Fruit fly (Drosophila melanogaster) whole organism, adult: ENCODE data around the gene CG12974.
A peak's percentile ranks its signal among the peaks of the same experiment; 100 is the strongest.

Experiments used
- CG11617 ChIP-seq: fragments of 200-800 bp; sonication (Bioruptor generic); optimal IDR thresholded peaks from 2 replicates; lab custom pipeline; 2017; ENCODE audit warnings: mild to moderate bottlenecking, missing biosample characterization, missing genetic modification reagents, missing genetic modification characterization
- CG12768 ChIP-seq: fragments of 200-800 bp; sonication (Bioruptor generic); optimal IDR thresholded peaks from 2 replicates; lab custom pipeline; 2017; ENCODE audit warnings: missing biosample characterization, missing genetic modification characterization, mild to moderate bottlenecking, moderate library complexity, missing genetic modification reagents
- CG14711 ChIP-seq: fragments of 200-800 bp; sonication (Bioruptor generic); optimal IDR thresholded peaks from 2 replicates; lab custom pipeline; 2018; ENCODE audit warnings: missing biosample characterization, mild to moderate bottlenecking, missing genetic modification characterization, moderate library complexity
- CG1620 ChIP-seq: fragments of 200-800 bp; sonication (Bioruptor generic); optimal IDR thresholded peaks from 2 replicates; lab custom pipeline; 2016; ENCODE audit warnings: missing biosample characterization, missing genetic modification characterization
- CG33017 ChIP-seq: fragments of 200-800 bp; sonication (Bioruptor generic); optimal IDR thresholded peaks from 2 replicates; lab custom pipeline; 2018; ENCODE audit warnings: missing biosample characterization, mild to moderate bottlenecking, missing genetic modification characterization, moderate library complexity
- CG5204 ChIP-seq: fragments of 200-800 bp; sonication (Bioruptor generic); optimal IDR thresholded peaks from 2 replicates; lab custom pipeline; 2016; ENCODE audit warnings: missing biosample characterization, missing genetic modification characterization
- CG7045 ChIP-seq: fragments of 200-800 bp; sonication (Bioruptor generic); optimal IDR thresholded peaks from 2 replicates; lab custom pipeline; 2017; ENCODE audit warnings: missing biosample characterization, mild to moderate bottlenecking, missing genetic modification characterization
- CG7101 ChIP-seq: fragments of 200-800 bp; sonication (Bioruptor generic); optimal IDR thresholded peaks from 2 replicates; lab custom pipeline; 2018; ENCODE audit warnings: missing biosample characterization, mild to moderate bottlenecking, missing genetic modification characterization, moderate library complexity
- Clk ChIP-seq: fragments of 200-800 bp; sonication (Bioruptor generic); optimal IDR thresholded peaks from 2 replicates; lab custom pipeline; 2017; ENCODE audit warnings: missing biosample characterization, missing genetic modification characterization
- Crg-1 ChIP-seq: fragments of 200-800 bp; sonication (Bioruptor generic); optimal IDR thresholded peaks from 2 replicates; lab custom pipeline; 2016; ENCODE audit warnings: missing biosample characterization, missing genetic modification characterization
- Hr96 ChIP-seq: fragments of 200-800 bp; sonication (Bioruptor generic); optimal IDR thresholded peaks from 2 replicates; lab custom pipeline; 2016; ENCODE audit warnings: missing biosample characterization, missing genetic modification characterization
- Mnt ChIP-seq: fragments of 200-800 bp; sonication (Bioruptor generic); optimal IDR thresholded peaks from 2 replicates; lab custom pipeline; 2016; ENCODE audit warnings: missing biosample characterization, mild to moderate bottlenecking, missing genetic modification characterization
- bab1 ChIP-seq: fragments of 200-800 bp; sonication (Bioruptor generic); optimal IDR thresholded peaks from 3 replicates; lab custom pipeline; 2019; ENCODE audit warnings: missing biosample characterization, mild to moderate bottlenecking, missing genetic modification characterization, moderate library complexity
- cic ChIP-seq: fragments of 200-800 bp; sonication (Bioruptor generic); optimal IDR thresholded peaks from 2 replicates; lab custom pipeline; 2017; ENCODE audit warnings: missing biosample characterization, mild to moderate bottlenecking, missing genetic modification characterization, moderate library complexity
- cnc ChIP-seq, 2 experiments: fragments of >200 bp; optimal IDR thresholded peaks; 2 replicates each; lab custom pipeline; 2017
- kay ChIP-seq: fragments of 200-800 bp; sonication (Bioruptor generic); peaks from one replicate; lab custom pipeline; 2016; ENCODE audit warnings: missing biosample characterization, missing genetic modification characterization, borderline replicate concordance
- ovo ChIP-seq: fragments of 200-800 bp; sonication (Bioruptor generic); optimal IDR thresholded peaks from 2 replicates; lab custom pipeline; 2016; ENCODE audit warnings: missing biosample characterization, missing genetic modification characterization
- pad ChIP-seq: fragments of 200-800 bp; sonication (Bioruptor generic); optimal IDR thresholded peaks from 3 replicates; lab custom pipeline; 2017; ENCODE audit warnings: missing biosample characterization, missing genetic modification characterization, mild to moderate bottlenecking, moderate library complexity, missing genetic modification reagents
- tj ChIP-seq: fragments of 200-800 bp; sonication (Bioruptor generic); optimal IDR thresholded peaks from 3 replicates; lab custom pipeline; 2017; ENCODE audit warnings: missing biosample characterization, mild to moderate bottlenecking, missing genetic modification characterization, moderate library complexity
- toe ChIP-seq: fragments of 200-800 bp; sonication (Bioruptor generic); optimal IDR thresholded peaks from 2 replicates; lab custom pipeline; 2016; ENCODE audit warnings: missing biosample characterization, missing genetic modification characterization

The CG12974 gene

DNA sequence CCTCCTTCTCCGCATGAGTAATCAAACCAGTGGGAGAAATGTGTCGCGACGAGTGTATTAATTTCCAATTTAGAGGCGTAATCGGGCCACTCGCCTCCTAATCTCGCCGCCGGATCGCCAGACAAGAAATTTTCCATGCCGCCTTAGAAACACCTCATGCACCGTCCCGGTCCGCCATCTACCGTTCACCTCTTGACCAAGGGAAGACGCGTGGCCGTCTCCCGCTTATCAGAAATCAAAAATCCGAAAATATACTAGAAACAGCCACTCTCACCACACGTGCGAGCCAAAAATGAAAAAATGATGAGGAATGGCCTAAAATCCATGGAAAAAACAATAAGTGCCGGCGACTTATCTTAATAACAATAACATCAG, 9.9 kb downstream of the CG12974 start:
- no peak for TF ChIP-seq Clk (GFP tag; lab: Kevin White, UChicago)
- no peak for TF ChIP-seq CG7045
- no peak for TF ChIP-seq CG5204 (GFP tag; lab: Kevin White, UChicago)
- TF ChIP-seq ovo (GFP tag; lab: Kevin White, UChicago) = no peak
- no peak for TF ChIP-seq CG1620 (GFP tag; lab: Kevin White, UChicago)
- no peak for TF ChIP-seq cic (GFP tag; lab: Kevin White, UChicago)
- TF ChIP-seq Mnt (GFP tag; lab: Kevin White, UChicago) = no peak
- no peak for TF ChIP-seq CG33017 (tag; lab: Kevin White, UChicago)
- TF ChIP-seq toe = no peak
- no peak for TF ChIP-seq Crg-1 (GFP tag; lab: Kevin White, UChicago)
- TF ChIP-seq cnc (optimal IDR thresholded peaks at IDR 0.05; lab: Kevin White, UChicago) = no peak
- TF ChIP-seq tj = no peak
- no peak for TF ChIP-seq CG14711
- no peak for TF ChIP-seq bab1 (GFP tag; lab: Kevin White, UChicago)
- TF ChIP-seq kay (GFP tag; lab: Kevin White, UChicago) = no peak
- no peak for TF ChIP-seq CG11617 (GFP tag; lab: Kevin White, UChicago)
- TF ChIP-seq Hr96 (GFP tag; lab: Kevin White, UChicago) = no peak
- TF ChIP-seq pad (GFP tag; lab: Kevin White, UChicago) = no peak
- no peak for TF ChIP-seq CG12768 (GFP tag; lab: Kevin White, UChicago)
- TF ChIP-seq CG7101 (tag; lab: Kevin White, UChicago) = no peak

DNA sequence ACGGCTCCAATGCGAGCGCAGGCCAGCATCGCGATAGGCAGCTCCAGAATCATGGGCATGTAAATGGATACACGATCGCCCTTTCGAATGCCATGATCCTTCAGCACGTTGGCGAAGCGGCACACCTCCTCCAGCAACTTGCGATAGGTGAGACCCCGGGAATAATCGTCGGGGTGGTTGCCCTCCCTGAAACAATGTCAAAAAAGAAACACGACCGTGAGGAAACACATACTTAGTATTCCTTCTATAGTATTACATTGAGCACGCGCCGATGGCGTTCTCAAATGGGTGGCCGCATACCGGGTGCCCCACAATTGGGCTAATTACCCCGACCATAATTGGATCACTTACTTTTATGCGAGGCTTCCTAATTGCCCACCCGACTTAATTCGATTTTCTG, 12.3 kb downstream of the CG12974 start:
- TF ChIP-seq CG7101 (tag; lab: Kevin White, UChicago) (peak; percentile 5), Hr96 (GFP tag; lab: Kevin White, UChicago) (no peak)

DNA sequence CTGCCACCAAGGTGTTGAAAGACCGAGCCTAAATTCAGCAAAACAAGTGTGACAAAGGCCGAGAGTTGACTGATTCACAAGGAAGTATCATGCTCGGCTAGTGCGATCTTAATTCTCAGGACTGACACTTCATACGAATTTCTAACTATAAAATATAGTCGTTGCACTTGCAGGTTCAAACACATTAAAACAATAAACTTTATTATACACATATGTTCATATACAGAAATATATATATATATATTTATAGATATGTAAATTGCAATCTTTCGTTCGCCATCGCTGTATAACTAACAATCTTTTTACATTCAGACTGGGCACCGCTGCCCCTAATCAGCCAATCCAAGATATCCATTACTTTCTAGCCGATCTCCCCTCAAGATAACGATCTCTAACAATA, 15.3 kb downstream of the CG12974 start, which contains the start of gene CG9389:
CG9389 (minus strand) TSS at position 101 of the 400 bp plus-strand sequence.
- TF ChIP-seq cnc (optimal IDR thresholded peaks at IDR 0.05; lab: Kevin White, UChicago) (no peak), Crg-1 (GFP tag; lab: Kevin White, UChicago) (no peak), CG33017 (tag; lab: Kevin White, UChicago) (no peak), kay (GFP tag; lab: Kevin White, UChicago) (no peak), cic (GFP tag; lab: Kevin White, UChicago) (no peak), CG11617 (GFP tag; lab: Kevin White, UChicago) (no peak), toe (no peak), Clk (GFP tag; lab: Kevin White, UChicago) (no peak), tj (no peak), Mnt (GFP tag; lab: Kevin White, UChicago) (no peak), ovo (GFP tag; lab: Kevin White, UChicago) (no peak), CG14711 (no peak), CG7101 (tag; lab: Kevin White, UChicago) (no peak), Hr96 (GFP tag; lab: Kevin White, UChicago) (no peak)

DNA sequence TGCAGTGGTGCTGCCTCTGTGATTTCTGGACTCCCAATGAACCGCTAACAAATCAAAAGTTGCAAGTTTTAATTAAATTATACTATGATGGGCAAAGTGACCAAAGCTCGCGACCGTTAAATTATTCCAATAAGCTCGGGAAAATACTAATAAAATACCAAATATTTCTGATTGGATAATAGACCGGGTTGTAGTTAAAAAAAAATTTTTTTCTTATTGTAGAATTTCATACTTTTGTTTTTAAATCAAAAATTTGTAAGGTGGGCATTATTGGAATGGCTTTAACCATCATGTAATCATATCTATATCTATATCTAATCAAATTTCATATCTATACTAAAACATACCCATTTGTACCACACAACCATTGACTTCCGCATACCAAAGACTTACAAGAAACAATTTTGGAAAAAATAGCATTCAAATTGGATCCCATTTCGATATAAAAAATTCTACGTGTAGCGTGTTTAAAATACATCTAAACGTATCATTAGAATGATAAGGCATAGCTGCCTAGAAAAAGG, 17.8 kb downstream of the CG12974 start, which contains the start of gene CG9391:
CG9391 (minus strand) TSS at position 474 of the 524 bp plus-strand sequence.
- TF ChIP-seq Hr96 (GFP tag; lab: Kevin White, UChicago) (no peak), CG14711 (peak; percentile 5)

DNA sequence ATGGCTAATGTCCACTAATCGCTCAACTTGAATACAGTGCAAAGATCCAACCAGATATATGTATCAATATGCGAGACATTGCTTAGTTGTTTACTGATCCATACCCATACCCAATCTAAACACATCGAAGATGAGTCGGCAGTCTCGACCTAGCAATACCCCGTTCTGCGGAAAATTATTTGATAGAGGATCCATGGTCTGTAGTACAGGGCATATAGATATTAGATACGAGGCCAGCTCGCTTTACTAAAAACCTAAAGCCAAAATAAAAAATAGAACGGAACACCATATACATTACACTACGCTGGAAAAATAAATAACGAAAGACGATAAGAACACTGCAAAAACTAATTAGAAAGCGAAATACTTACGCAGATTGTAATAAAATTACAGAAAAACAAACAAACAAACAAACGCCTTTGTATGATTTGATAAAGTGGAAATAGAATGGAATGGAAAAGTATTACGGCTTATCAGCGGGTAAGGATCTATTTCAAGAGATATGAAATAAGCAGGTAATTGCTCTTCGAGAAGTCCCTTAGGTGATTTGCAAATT, 19.6 kb downstream of the CG12974 start:
- peak; percentile 41 for TF ChIP-seq CG12768 (GFP tag; lab: Kevin White, UChicago)
- peak; percentile 2 for TF ChIP-seq CG7101 (tag; lab: Kevin White, UChicago)
- TF ChIP-seq bab1 (GFP tag; lab: Kevin White, UChicago) = no peak
- no peak for TF ChIP-seq tj
- TF ChIP-seq Mnt (GFP tag; lab: Kevin White, UChicago) = no peak
- TF ChIP-seq ovo (GFP tag; lab: Kevin White, UChicago) = no peak
- TF ChIP-seq Clk (GFP tag; lab: Kevin White, UChicago) = no peak
- TF ChIP-seq CG1620 (GFP tag; lab: Kevin White, UChicago) = no peak
- TF ChIP-seq toe = no peak
- TF ChIP-seq kay (GFP tag; lab: Kevin White, UChicago) = no peak
- TF ChIP-seq CG33017 (tag; lab: Kevin White, UChicago) = peak; percentile 32
- peak; percentile 9 for TF ChIP-seq pad (GFP tag; lab: Kevin White, UChicago)
- TF ChIP-seq cic (GFP tag; lab: Kevin White, UChicago) = peak; percentile 58
- TF ChIP-seq CG11617 (GFP tag; lab: Kevin White, UChicago) = peak; percentile 17
- no peak for TF ChIP-seq CG5204 (GFP tag; lab: Kevin White, UChicago)
- no peak for TF ChIP-seq cnc (optimal IDR thresholded peaks at IDR 0.05; lab: Kevin White, UChicago)
- no peak for TF ChIP-seq Crg-1 (GFP tag; lab: Kevin White, UChicago)
- TF ChIP-seq CG7045 = no peak
- TF ChIP-seq Hr96 (GFP tag; lab: Kevin White, UChicago) = no peak
- TF ChIP-seq CG14711 = peak; percentile 8

DNA sequence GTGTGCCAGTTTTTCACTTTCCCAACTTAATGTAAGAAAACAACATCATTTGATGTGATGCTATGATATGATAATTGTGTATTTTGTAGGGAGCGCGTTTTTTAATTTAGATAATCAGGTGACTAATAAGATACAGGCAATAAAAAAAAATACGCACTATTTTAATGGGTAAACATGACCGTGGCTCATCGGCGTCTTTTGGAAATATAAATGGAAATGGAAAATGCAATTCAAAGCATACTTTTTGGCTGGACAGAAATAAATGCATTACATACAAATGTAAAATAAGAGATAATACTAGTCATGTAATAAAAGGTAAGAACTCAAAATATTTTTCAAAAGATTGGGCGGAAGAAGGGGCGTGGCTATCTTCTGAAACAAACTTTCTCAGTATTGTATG, 23.3 kb downstream of the CG12974 start:
- TF ChIP-seq kay (GFP tag; lab: Kevin White, UChicago) (no peak), cnc (optimal IDR thresholded peaks at IDR 0.05; lab: Kevin White, UChicago) (no peak), CG12768 (GFP tag; lab: Kevin White, UChicago) (no peak), Hr96 (GFP tag; lab: Kevin White, UChicago) (no peak), toe (no peak)
